Worm (Caenorhabditis elegans): ENCODE results near the gene str-43.

The str-43 gene

ce11 chrV:15702263-15702662, 49.7 kb downstream of the str-43 start, which contains the start of gene nhr-53:
Gene nhr-53, minus strand, starts transcription at chrV:15702363.
- no peak for TF ChIP-seq ztf-29 (GFP tag; IDR thresholded peaks at IDR 0.05)
- no peak for TF ChIP-seq ztf-23 (GFP tag; IDR thresholded peaks at IDR 0.05)
- TF ChIP-seq tab-1 (GFP tag; IDR thresholded peaks at IDR 0.05) = no peak
- no peak for TF ChIP-seq ref-1 (GFP tag; conservative IDR thresholded peaks at IDR 0.05)
- TF ChIP-seq cog-1 (tag; optimal IDR thresholded peaks at IDR 0.05) = no peak
- TF ChIP-seq T22C8.4 (GFP tag; IDR thresholded peaks at IDR 0.05) = no peak
- TF ChIP-seq flt-1 (GFP tag; IDR thresholded peaks at IDR 0.05) = no peak
- TF ChIP-seq med-1 (GFP tag; optimal IDR thresholded peaks at IDR 0.05; ENCODE audit: insufficient read depth) = no peak
- TF ChIP-seq klf-2 (GFP tag; conservative IDR thresholded peaks at IDR 0.05) = no peak
